Fruit fly (Drosophila melanogaster): Measurements from ENCODE around the gene Zcchc7.

Gene Zcchc7

DNA sequence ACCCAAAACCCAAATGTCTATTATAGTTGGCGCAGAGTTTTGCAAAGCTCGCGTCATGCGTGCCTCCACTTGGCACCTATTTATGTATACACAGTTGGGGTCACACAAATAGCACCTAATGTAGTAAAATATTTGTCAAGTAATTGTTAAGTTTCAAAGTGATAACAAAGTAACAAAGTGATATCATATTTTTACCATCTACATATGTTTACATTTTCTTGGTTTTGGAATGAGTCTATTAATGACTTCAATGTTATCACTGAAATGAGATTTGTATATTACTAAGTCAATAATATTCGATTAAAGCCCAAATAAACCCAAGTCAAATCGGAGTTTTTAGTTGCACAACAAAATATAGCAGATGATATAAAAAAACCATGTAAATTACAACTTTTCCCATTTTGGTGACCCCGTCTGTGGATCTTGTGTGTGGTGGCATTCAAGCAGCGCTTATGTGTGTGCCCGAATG is 27.3 kb downstream of the Zcchc7 start (continued):
- TF ChIP-seq ems (GFP tag; optimal IDR thresholded peaks at IDR 0.05) (peak; percentile 18), Dref (GFP tag; IDR thresholded peaks at IDR 0.05) (no peak), D19B (GFP tag; optimal IDR thresholded peaks at IDR 0.05) (peak; percentile 1), sisA (GFP tag; IDR thresholded peaks at IDR 0.05) (peak; percentile 31; the same call in 1 of the 2 replicates), yki (optimal IDR thresholded peaks at IDR 0.05) (no peak), CG4707 (GFP tag; optimal IDR thresholded peaks at IDR 0.05) (no peak), Scr (GFP tag; IDR thresholded peaks at IDR 0.05; ENCODE audit: partially characterized antibody) (no peak), schlank (tag; optimal IDR thresholded peaks at IDR 0.05) (peak; percentile 22), gcm2 (GFP tag; optimal IDR thresholded peaks at IDR 0.05) (peak; percentile 37), CG33213 (GFP tag; optimal IDR thresholded peaks at IDR 0.05) (no peak), CG4404 (GFP tag; IDR thresholded peaks at IDR 0.05) (no peak), CG15011 (GFP tag; optimal IDR thresholded peaks at IDR 0.05) (peak; percentile 63), Max (GFP tag; optimal IDR thresholded peaks at IDR 0.05) (peak; percentile 57), CG12769 (tag; optimal IDR thresholded peaks at IDR 0.05) (peak; percentile 63), bab2 (GFP tag; optimal IDR thresholded peaks at IDR 0.05) (peak; percentile 15), CG6854 (GFP tag; optimal IDR thresholded peaks at IDR 0.05) (peak; percentile 72), crc (GFP tag; optimal IDR thresholded peaks at IDR 0.05) (peak; percentile 54), prd (optimal IDR thresholded peaks at IDR 0.05) (no peak), prd (GFP tag; IDR thresholded peaks at IDR 0.05) (peak; percentile 41; the same call in 2 of the 3 replicates), CG11398 (GFP tag; optimal IDR thresholded peaks at IDR 0.05) (peak; percentile 30), unc-4 (GFP tag; IDR thresholded peaks at IDR 0.05; ENCODE audit: partially characterized antibody) (no peak), Hr39 (optimal IDR thresholded peaks at IDR 0.05) (no peak), ap (GFP tag; IDR thresholded peaks at IDR 0.05) (no peak), fd3F (GFP tag; optimal IDR thresholded peaks at IDR 0.05) (peak; percentile 41), crol (GFP tag; IDR thresholded peaks at IDR 0.05) (no peak), chinmo (GFP tag; IDR thresholded peaks at IDR 0.05; ENCODE audit: partially characterized antibody) (no peak), ato (GFP tag; IDR thresholded peaks at IDR 0.05; ENCODE audit: partially characterized antibody) (no peak), CG2202 (tag; optimal IDR thresholded peaks at IDR 0.05) (peak; percentile 49), CG9727 (GFP tag; optimal IDR thresholded peaks at IDR 0.05) (peak; percentile 62), CG13424 (tag; optimal IDR thresholded peaks at IDR 0.05) (peak; percentile 80), NK7.1 (GFP tag; optimal IDR thresholded peaks at IDR 0.05) (peak; percentile 50), CG9797 (GFP tag; optimal IDR thresholded peaks at IDR 0.05) (no peak), tx (GFP tag; optimal IDR thresholded peaks at IDR 0.05) (peak; percentile 46), CG14441 (GFP tag; IDR thresholded peaks at IDR 0.05) (no peak), CTCF (GFP tag; optimal IDR thresholded peaks at IDR 0.05) (peak; percentile 43), CG43689 (GFP tag; IDR thresholded peaks at IDR 0.05) (no peak), Lhr (GFP tag; optimal IDR thresholded peaks at IDR 0.05) (peak; percentile 7), CG1024 (GFP tag; IDR thresholded peaks at IDR 0.05) (no peak), CG15696 (tag; optimal IDR thresholded peaks at IDR 0.05) (no peak), CG14050 (GFP tag; IDR thresholded peaks at IDR 0.05) (no peak; the same call in 1 of the 3 replicates), CG10959 (GFP tag; IDR thresholded peaks at IDR 0.05) (no peak), CG9609 (GFP tag; optimal IDR thresholded peaks at IDR 0.05) (peak; percentile 39), CG6765 (GFP tag; optimal IDR thresholded peaks at IDR 0.05) (peak; percentile 71), ftz-f1 (GFP tag; optimal IDR thresholded peaks at IDR 0.05) (no peak), CG3838 (GFP tag; optimal IDR thresholded peaks at IDR 0.05) (peak; percentile 9), wdn (GFP tag; IDR thresholded peaks at IDR 0.05) (no peak), CG9215 (GFP tag; IDR thresholded peaks at IDR 0.05) (peak; percentile 35; the same call in 1 of the 2 replicates), GATAe (GFP tag; conservative IDR thresholded peaks at IDR 0.05) (no peak), Meics (GFP tag; optimal IDR thresholded peaks at IDR 0.05) (peak; percentile 78), wor (GFP tag; IDR thresholded peaks at IDR 0.05) (0 out of 2 replicates have a peak, but pooled peaks have one; percentile 36), lab (GFP tag; optimal IDR thresholded peaks at IDR 0.05) (peak; percentile 78), CG15479 (GFP tag; optimal IDR thresholded peaks at IDR 0.05) (no peak), CG8089 (GFP tag; optimal IDR thresholded peaks at IDR 0.05) (peak; percentile 15)

Measured in whole organism, embryonic.